Fruit fly (Drosophila melanogaster) Kc167 (cell line): ENCODE data around the gene CG43732.

ENCODE experiments used
- Myc ChIP-seq: fragments of >200 bp; optimal IDR thresholded peaks from 2 replicates; lab custom pipeline; 2017; ENCODE audit warnings: missing external identifiers
- Sin3A ChIP-seq: fragments of >200 bp; optimal IDR thresholded peaks from 2 replicates; lab custom pipeline; 2018; ENCODE audit warnings: missing external identifiers
- h ChIP-seq: fragments of >200 bp; optimal IDR thresholded peaks from 3 replicates; lab custom pipeline; 2018; ENCODE audit warnings: missing external identifiers
- insv ChIP-seq: fragments of >200 bp; optimal IDR thresholded peaks from 3 replicates; lab custom pipeline; 2018; ENCODE audit warnings: missing external identifiers
- psq ChIP-seq: fragments of >200 bp; optimal IDR thresholded peaks from 2 replicates; lab custom pipeline; 2017; ENCODE audit warnings: missing external identifiers
- ttk ChIP-seq: sonication (Bioruptor generic); optimal IDR thresholded peaks from 2 replicates; lab custom pipeline; 2017; ENCODE audit warnings: missing external identifiers

dm6 chr3R:19014027-19014426, 64.0 kb downstream of the CG43732 start:
- TF ChIP-seq ttk (no peak), psq (no peak), Myc (lab: Kevin White, UChicago) (no peak), h (lab: Kevin White, UChicago) (no peak), insv (lab: Kevin White, UChicago) (no peak), Sin3A (lab: Kevin White, UChicago) (no peak)
